Comparison of ENCODE assay signal across 4 worm cellular contexts in the genomic region with DNA sequence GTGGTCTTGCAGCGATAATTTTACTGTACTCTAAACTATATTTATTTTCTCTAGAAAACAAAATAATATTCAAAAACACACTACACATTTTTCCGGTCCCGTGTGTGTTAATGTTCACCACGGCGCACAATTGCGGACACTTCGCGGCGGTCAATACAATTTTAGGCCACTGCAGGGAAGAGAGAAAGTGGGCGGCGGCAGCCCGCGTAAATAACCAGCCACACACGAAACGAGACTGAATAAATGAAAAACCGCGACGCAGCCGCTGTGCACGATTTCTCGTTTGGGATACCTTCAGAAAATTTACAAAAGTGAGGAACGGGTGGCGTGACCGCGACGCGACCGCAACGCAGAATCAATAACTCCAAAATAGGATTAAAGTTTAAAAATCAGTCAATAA.
A peak's percentile ranks its signal among the peaks of the same experiment; 100 is the strongest.
TF ChIP-seq lines count a peak whose summit lies in the region.

No protein-coding gene starts in this region.

TF ChIP-seq in whole organism, L2 larva, 48 proteins besides CTCF, POLR2A, EP300 and RAD21:
- TF ChIP-seq crh-2 (tag; optimal IDR thresholded peaks at IDR 0.05; lab: Kevin White, UChicago) (peak; percentile 41), mdl-1 (tag; optimal IDR thresholded peaks at IDR 0.05; lab: Kevin White, UChicago) (no peak), fos-1 (tag; optimal IDR thresholded peaks at IDR 0.05; lab: Kevin White, UChicago) (no peak), dmd-4 (tag; optimal IDR thresholded peaks at IDR 0.05; lab: Kevin White, UChicago) (no peak), snpc-4 (tag; optimal IDR thresholded peaks at IDR 0.05; lab: Kevin White, UChicago) (no peak), sma-3 (GFP tag; optimal IDR thresholded peaks at IDR 0.05; lab: Kevin White, UChicago) (no peak), gmeb-1 (tag; optimal IDR thresholded peaks at IDR 0.05; lab: Kevin White, UChicago) (no peak), ZK546.5 (tag; optimal IDR thresholded peaks at IDR 0.05; lab: Kevin White, UChicago) (no peak), lin-13 (GFP tag; optimal IDR thresholded peaks at IDR 0.05; lab: Kevin White, UChicago) (peak; percentile 95), lsy-2 (tag; optimal IDR thresholded peaks at IDR 0.05; lab: Kevin White, UChicago) (peak in 1 of 2 experiments; percentile 63), unc-55 (GFP tag; optimal IDR thresholded peaks at IDR 0.05; lab: Kevin White, UChicago) (peak; percentile 38), lin-11 (tag; optimal IDR thresholded peaks at IDR 0.05; lab: Kevin White, UChicago) (peak; percentile 41), C34F6.9 (tag; optimal IDR thresholded peaks at IDR 0.05; lab: Kevin White, UChicago) (peak; percentile 61), skn-1 (tag; optimal IDR thresholded peaks at IDR 0.05; lab: Kevin White, UChicago) (no peak), nhr-129 (tag; optimal IDR thresholded peaks at IDR 0.05; lab: Kevin White, UChicago) (peak; percentile 37), nhr-10 (tag; optimal IDR thresholded peaks at IDR 0.05; lab: Kevin White, UChicago) (peak; percentile 1), Y55F3AM.14 (GFP tag; optimal IDR thresholded peaks at IDR 0.05; lab: Kevin White, UChicago) (no peak), F13H6.1 (tag; optimal IDR thresholded peaks at IDR 0.05; lab: Kevin White, UChicago) (peak; percentile 36)

TF ChIP-seq in whole organism, L4 larva, 104 proteins besides CTCF, POLR2A, EP300 and RAD21 (continues in another document):
- TF ChIP-seq T20F7.1 (GFP tag; optimal IDR thresholded peaks at IDR 0.05; lab: Kevin White, UChicago) (no peak), hmg-1.1 (GFP tag; IDR thresholded peaks at IDR 0.05; lab: Robert Waterston, UW) (peak; percentile 60), snpc-1.2 (GFP tag; IDR thresholded peaks at IDR 0.05; lab: Robert Waterston, UW) (no peak), lin-13 (GFP tag; optimal IDR thresholded peaks at IDR 0.05; lab: Kevin White, UChicago) (peak; percentile 94), saeg-2 (GFP tag; IDR thresholded peaks at IDR 0.05; lab: Robert Waterston, UW) (no peak), hlh-30 (tag; optimal IDR thresholded peaks at IDR 0.05; lab: Kevin White, UChicago; ENCODE audit: insufficient read depth) (peak; percentile 76), hif-1 (tag; optimal IDR thresholded peaks at IDR 0.05; lab: Kevin White, UChicago) (no peak), zip-2 (tag; optimal IDR thresholded peaks at IDR 0.05; lab: Kevin White, UChicago) (no peak), aha-1 (tag; lab: Kevin White, UChicago) (no peak), ceh-32 (tag; optimal IDR thresholded peaks at IDR 0.05; lab: Kevin White, UChicago; ENCODE audit: poor library complexity) (no peak), jun-1 (tag; optimal IDR thresholded peaks at IDR 0.05; lab: Kevin White, UChicago) (no peak), nhr-77 (tag; optimal IDR thresholded peaks at IDR 0.05; lab: Kevin White, UChicago) (no peak), nhr-11 (tag; optimal IDR thresholded peaks at IDR 0.05; lab: Kevin White, UChicago) (no peak), hlh-11 (tag; optimal IDR thresholded peaks at IDR 0.05; lab: Kevin White, UChicago) (peak; percentile 43), ceh-62 (tag; optimal IDR thresholded peaks at IDR 0.05; lab: Kevin White, UChicago) (no peak), mxl-3 (GFP tag; optimal IDR thresholded peaks at IDR 0.05; lab: Kevin White, UChicago) (peak; percentile 56), madf-9 (GFP tag; conservative IDR thresholded peaks at IDR 0.05; lab: Robert Waterston, UW) (no peak), rbr-2 (tag; optimal IDR thresholded peaks at IDR 0.05; lab: Kevin White, UChicago) (peak; percentile 46), egl-43 (GFP tag; IDR thresholded peaks at IDR 0.05; lab: Robert Waterston, UW) (peak; percentile 70), daf-8 (GFP tag; IDR thresholded peaks at IDR 0.05; lab: Robert Waterston, UW) (no peak), dve-1 (tag; optimal IDR thresholded peaks at IDR 0.05; lab: Kevin White, UChicago; ENCODE audit: insufficient read depth) (peak; percentile 45), lir-3 (tag; optimal IDR thresholded peaks at IDR 0.05; lab: Kevin White, UChicago) (no peak), nhr-41 (GFP tag; IDR thresholded peaks at IDR 0.05; lab: Robert Waterston, UW) (no peak), daf-16 (GFP tag; optimal IDR thresholded peaks at IDR 0.05; lab: Kevin White, UChicago) (no peak), daf-16 (tag; optimal IDR thresholded peaks at IDR 0.05; lab: Kevin White, UChicago) (peak; percentile 35)

TF ChIP-seq in whole organism, late embryonic, 69 proteins besides CTCF, POLR2A, EP300 and RAD21 (continues in another document):
- TF ChIP-seq nfya-1 (tag; optimal IDR thresholded peaks at IDR 0.05; lab: Kevin White, UChicago) = peak; percentile 69
- no peak for TF ChIP-seq ceh-22 (tag; optimal IDR thresholded peaks at IDR 0.05; lab: Kevin White, UChicago)
- peak; percentile 68 for TF ChIP-seq rnt-1 (tag; optimal IDR thresholded peaks at IDR 0.05; lab: Kevin White, UChicago)
- TF ChIP-seq syd-9 (tag; optimal IDR thresholded peaks at IDR 0.05; lab: Kevin White, UChicago) = peak; percentile 8
- peak; percentile 55 for TF ChIP-seq tbx-2 (tag; optimal IDR thresholded peaks at IDR 0.05; lab: Kevin White, UChicago)
- TF ChIP-seq C08G9.2 (tag; optimal IDR thresholded peaks at IDR 0.05; lab: Kevin White, UChicago) = no peak
- peak; percentile 8 for TF ChIP-seq ceh-19 (GFP tag; optimal IDR thresholded peaks at IDR 0.05; lab: Kevin White, UChicago)
- no peak for TF ChIP-seq unc-55 (GFP tag; optimal IDR thresholded peaks at IDR 0.05; lab: Kevin White, UChicago)
- TF ChIP-seq ceh-14 (tag; optimal IDR thresholded peaks at IDR 0.05; lab: Kevin White, UChicago) = peak; percentile 36
- TF ChIP-seq pros-1 (tag; optimal IDR thresholded peaks at IDR 0.05; lab: Kevin White, UChicago) = peak; percentile 48
- TF ChIP-seq ceh-48 (tag; optimal IDR thresholded peaks at IDR 0.05; lab: Kevin White, UChicago) = peak; percentile 64
- peak; percentile 28 for TF ChIP-seq ceh-18 (tag; optimal IDR thresholded peaks at IDR 0.05; lab: Kevin White, UChicago)
- peak; percentile 45 for TF ChIP-seq elt-2 (tag; optimal IDR thresholded peaks at IDR 0.05; lab: Kevin White, UChicago)
- no peak for TF ChIP-seq madf-2 (tag; optimal IDR thresholded peaks at IDR 0.05; lab: Kevin White, UChicago)
- TF ChIP-seq unc-42 (tag; optimal IDR thresholded peaks at IDR 0.05; lab: Kevin White, UChicago) = peak; percentile 63
- TF ChIP-seq pax-1 (tag; optimal IDR thresholded peaks at IDR 0.05; lab: Kevin White, UChicago) = no peak
- TF ChIP-seq ceh-24 (tag; optimal IDR thresholded peaks at IDR 0.05; lab: Kevin White, UChicago) = no peak
- TF ChIP-seq sox-4 (tag; optimal IDR thresholded peaks at IDR 0.05; lab: Kevin White, UChicago) = peak; percentile 18
- TF ChIP-seq ceh-34 (tag; optimal IDR thresholded peaks at IDR 0.05; lab: Kevin White, UChicago) = peak; percentile 43
- no peak for TF ChIP-seq lin-11 (tag; optimal IDR thresholded peaks at IDR 0.05; lab: Kevin White, UChicago)
- no peak for TF ChIP-seq hlh-6 (tag; optimal IDR thresholded peaks at IDR 0.05; lab: Kevin White, UChicago)
- TF ChIP-seq unc-86 (tag; optimal IDR thresholded peaks at IDR 0.05; lab: Kevin White, UChicago) = no peak
- TF ChIP-seq odd-2 (tag; optimal IDR thresholded peaks at IDR 0.05; lab: Kevin White, UChicago) = no peak
- no peak for TF ChIP-seq hlh-13 (GFP tag; optimal IDR thresholded peaks at IDR 0.05; lab: Kevin White, UChicago)
- TF ChIP-seq ref-2 (tag; optimal IDR thresholded peaks at IDR 0.05; lab: Kevin White, UChicago) = peak; percentile 41
- no peak for TF ChIP-seq K02D7.2 (tag; optimal IDR thresholded peaks at IDR 0.05; lab: Kevin White, UChicago)
- peak; percentile 65 for TF ChIP-seq ceh-31 (tag; optimal IDR thresholded peaks at IDR 0.05; lab: Kevin White, UChicago)

TF ChIP-seq in whole organism, mixed stage, embryonic, 35 proteins besides CTCF, POLR2A, EP300 and RAD21 (continues in another document):
- no peak for TF ChIP-seq lin-13 (tag; optimal IDR thresholded peaks at IDR 0.05; lab: Kevin White, UChicago)
- no peak for TF ChIP-seq hlh-1 (tag; optimal IDR thresholded peaks at IDR 0.05; lab: Kevin White, UChicago)
- no peak for TF ChIP-seq ham-2 (GFP tag; optimal IDR thresholded peaks at IDR 0.05; lab: Kevin White, UChicago)
- peak; percentile 73 for TF ChIP-seq unc-120 (tag; optimal IDR thresholded peaks at IDR 0.05; lab: Kevin White, UChicago; ENCODE audit: poor library complexity, severe bottlenecking)
- TF ChIP-seq nhr-76 (tag; optimal IDR thresholded peaks at IDR 0.05; lab: Kevin White, UChicago) = no peak
- TF ChIP-seq flh-1 (GFP tag; optimal IDR thresholded peaks at IDR 0.05; lab: Kevin White, UChicago) = no peak
- TF ChIP-seq bed-3 (GFP tag; optimal IDR thresholded peaks at IDR 0.05; lab: Kevin White, UChicago) = no peak
- TF ChIP-seq nhr-2 (tag; optimal IDR thresholded peaks at IDR 0.05; lab: Kevin White, UChicago) = no peak
- TF ChIP-seq ceh-83 (GFP tag; optimal IDR thresholded peaks at IDR 0.05; lab: Kevin White, UChicago) = no peak
- TF ChIP-seq blmp-1 (tag; optimal IDR thresholded peaks at IDR 0.05; lab: Kevin White, UChicago) = no peak
- TF ChIP-seq tbx-8 (GFP tag; optimal IDR thresholded peaks at IDR 0.05; lab: Kevin White, UChicago) = no peak
- TF ChIP-seq ztf-11 (tag; optimal IDR thresholded peaks at IDR 0.05; lab: Kevin White, UChicago) = no peak
- peak; percentile 11 for TF ChIP-seq drap-1 (GFP tag; optimal IDR thresholded peaks at IDR 0.05; lab: Kevin White, UChicago)
- peak; percentile 16 for TF ChIP-seq nhr-237 (tag; optimal IDR thresholded peaks at IDR 0.05; lab: Kevin White, UChicago)
- peak; percentile 35 for TF ChIP-seq sptf-1 (tag; optimal IDR thresholded peaks at IDR 0.05; lab: Kevin White, UChicago)
- TF ChIP-seq zip-8 (tag; optimal IDR thresholded peaks at IDR 0.05; lab: Kevin White, UChicago) = no peak
- TF ChIP-seq elt-3 (tag; optimal IDR thresholded peaks at IDR 0.05; lab: Kevin White, UChicago) = no peak
- no peak for TF ChIP-seq mab-5 (tag; optimal IDR thresholded peaks at IDR 0.05; lab: Kevin White, UChicago)
- peak; percentile 63 for TF ChIP-seq ces-1 (GFP tag; optimal IDR thresholded peaks at IDR 0.05; lab: Kevin White, UChicago)
- no peak for TF ChIP-seq sem-2 (GFP tag; optimal IDR thresholded peaks at IDR 0.05; lab: Kevin White, UChicago)
- TF ChIP-seq elt-1 (tag; optimal IDR thresholded peaks at IDR 0.05; lab: Kevin White, UChicago; ENCODE audit: borderline replicate concordance, insufficient read depth) = no peak
- no peak for TF ChIP-seq nhr-28 (tag; optimal IDR thresholded peaks at IDR 0.05; lab: Kevin White, UChicago)
- TF ChIP-seq mls-2 (tag; optimal IDR thresholded peaks at IDR 0.05; lab: Kevin White, UChicago) = peak; percentile 40
- TF ChIP-seq snpc-4 (tag; optimal IDR thresholded peaks at IDR 0.05; lab: Kevin White, UChicago) = no peak
- no peak for TF ChIP-seq M03D4.4 (tag; optimal IDR thresholded peaks at IDR 0.05; lab: Kevin White, UChicago)
- TF ChIP-seq unc-39 (tag; optimal IDR thresholded peaks at IDR 0.05; lab: Kevin White, UChicago) = no peak
- no peak for TF ChIP-seq lin-32 (GFP tag; optimal IDR thresholded peaks at IDR 0.05; lab: Kevin White, UChicago)
- TF ChIP-seq pha-4 (tag; optimal IDR thresholded peaks at IDR 0.05; lab: Kevin White, UChicago) = peak; percentile 2
- peak; percentile 39 for TF ChIP-seq cnd-1 (tag; optimal IDR thresholded peaks at IDR 0.05; lab: Kevin White, UChicago)
- no peak for TF ChIP-seq nhr-12 (tag; optimal IDR thresholded peaks at IDR 0.05; lab: Kevin White, UChicago)
